Worm (Caenorhabditis elegans) whole organism, L4/young adult: ENCODE measurements around the gene C55B6.4.
A peak's percentile ranks its signal among the peaks of the same experiment; 100 is the strongest.

Experiments
- W03F9.2 ChIP-seq: fragments of 150-350 bp; optimal IDR thresholded peaks from 2 replicates; lab custom pipeline; 2014; ENCODE audit warnings: missing biosample characterization, missing genetic modification characterization
- dao-5 ChIP-seq: sonication (generic microtip); optimal IDR thresholded peaks from 2 replicates; lab custom pipeline; 2016; ENCODE audit warnings: missing genotype, missing genetic modification characterization, moderate library complexity, missing compliant biosample characterization
- him-1 ChIP-seq: sonication (generic microtip); optimal IDR thresholded peaks from 2 replicates; lab custom pipeline; 2016; ENCODE audit warnings: missing genotype, missing genetic modification reagents, missing genetic modification characterization, missing compliant biosample characterization

ce11 chrX:7222383-7222782 lies 34.9 kb upstream of the C55B6.4 start:
- TF ChIP-seq dao-5 (tag; lab: Kevin White, UChicago) (no peak), him-1 (tag; lab: Kevin White, UChicago) (peak; percentile 49), W03F9.2 (tag; lab: Kevin White, UChicago) (no peak)
